Fruit fly (Drosophila melanogaster): Measurements from ENCODE around the gene D12.

Gene D12

dm6 chr2L:8464107-8464582 is 27.0 kb upstream of the D12 start, which contains the start of gene prg:
prg (plus strand) TSS chr2L:8464488.
- TF ChIP-seq EcR (GFP tag; optimal IDR thresholded peaks at IDR 0.05) (no peak), usp (GFP tag; optimal IDR thresholded peaks at IDR 0.05) (no peak), psq (optimal IDR thresholded peaks at IDR 0.05) (no peak), pan (optimal IDR thresholded peaks at IDR 0.05) (no peak), CG8478 (optimal IDR thresholded peaks at IDR 0.05) (no peak), Dll (optimal IDR thresholded peaks at IDR 0.05) (no peak)

- no peak for TF ChIP-seq CG8478 (optimal IDR thresholded peaks at IDR 0.05)
- no peak for TF ChIP-seq EcR (GFP tag; optimal IDR thresholded peaks at IDR 0.05)
- TF ChIP-seq psq (optimal IDR thresholded peaks at IDR 0.05) = no peak
- TF ChIP-seq Dll (optimal IDR thresholded peaks at IDR 0.05) = no peak
- no peak for TF ChIP-seq usp (GFP tag; optimal IDR thresholded peaks at IDR 0.05)
These were observed 26.3 kb upstream of the D12 start, which contains the start of gene Agpat2 for dm6 chr2L:8463144-8464106. Agpat2 (minus strand) TSS chr2L:8463994.

- no peak for TF ChIP-seq EcR (GFP tag; optimal IDR thresholded peaks at IDR 0.05)
- TF ChIP-seq pan (optimal IDR thresholded peaks at IDR 0.05) = no peak
- no peak for TF ChIP-seq Dll (optimal IDR thresholded peaks at IDR 0.05)
- TF ChIP-seq CG8478 (optimal IDR thresholded peaks at IDR 0.05) = no peak
- TF ChIP-seq usp (GFP tag; optimal IDR thresholded peaks at IDR 0.05) = no peak
- TF ChIP-seq psq (optimal IDR thresholded peaks at IDR 0.05) = no peak
These were observed 24.8 kb upstream of the D12 start for dm6 chr2L:8461782-8462453.

- TF ChIP-seq CG8478 (optimal IDR thresholded peaks at IDR 0.05) (no peak), psq (optimal IDR thresholded peaks at IDR 0.05) (no peak), Dll (optimal IDR thresholded peaks at IDR 0.05) (no peak), EcR (GFP tag; optimal IDR thresholded peaks at IDR 0.05) (no peak), usp (GFP tag; optimal IDR thresholded peaks at IDR 0.05) (no peak), pan (optimal IDR thresholded peaks at IDR 0.05) (no peak)
These were observed 14.3 kb upstream of the D12 start for dm6 chr2L:8451497-8451896.

dm6 chr2L:8449358-8449757 is 12.2 kb upstream of the D12 start, which contains the start of gene Aasdh:
Aasdh (minus strand) TSS chr2L:8449576.
- TF ChIP-seq usp (GFP tag; optimal IDR thresholded peaks at IDR 0.05) = no peak
- TF ChIP-seq Dll (optimal IDR thresholded peaks at IDR 0.05) = no peak
- no peak for TF ChIP-seq pan (optimal IDR thresholded peaks at IDR 0.05)
- no peak for TF ChIP-seq psq (optimal IDR thresholded peaks at IDR 0.05)
- no peak for TF ChIP-seq CG8478 (optimal IDR thresholded peaks at IDR 0.05)
- no peak for TF ChIP-seq EcR (GFP tag; optimal IDR thresholded peaks at IDR 0.05)

dm6 chr2L:8442147-8442546 is 5.0 kb upstream of the D12 start, which contains the start of gene CG31897:
CG31897 (plus strand) TSS chr2L:8442447.
- TF ChIP-seq EcR (GFP tag; optimal IDR thresholded peaks at IDR 0.05) (no peak), usp (GFP tag; optimal IDR thresholded peaks at IDR 0.05) (no peak), CG8478 (optimal IDR thresholded peaks at IDR 0.05) (no peak), Dll (optimal IDR thresholded peaks at IDR 0.05) (no peak), psq (optimal IDR thresholded peaks at IDR 0.05) (no peak), pan (optimal IDR thresholded peaks at IDR 0.05) (no peak)

- TF ChIP-seq usp (GFP tag; optimal IDR thresholded peaks at IDR 0.05) (no peak), pan (optimal IDR thresholded peaks at IDR 0.05) (no peak), CG8478 (optimal IDR thresholded peaks at IDR 0.05) (no peak), psq (optimal IDR thresholded peaks at IDR 0.05) (no peak)
These were observed 887 bp upstream of the D12 start, which contains the start of gene mus201 for dm6 chr2L:8438052-8438451. mus201 (plus strand) TSS chr2L:8438169.

dm6 chr2L:8433512-8433911 is 3.7 kb downstream of the D12 start, which contains the start of gene grk:
grk (minus strand) TSS chr2L:8433598.
- TF ChIP-seq pan (optimal IDR thresholded peaks at IDR 0.05) (no peak), psq (optimal IDR thresholded peaks at IDR 0.05) (no peak), CG8478 (optimal IDR thresholded peaks at IDR 0.05) (no peak), Dll (optimal IDR thresholded peaks at IDR 0.05) (no peak), usp (GFP tag; optimal IDR thresholded peaks at IDR 0.05) (no peak), EcR (GFP tag; optimal IDR thresholded peaks at IDR 0.05) (no peak)

- TF ChIP-seq psq (optimal IDR thresholded peaks at IDR 0.05) = no peak
- TF ChIP-seq EcR (GFP tag; optimal IDR thresholded peaks at IDR 0.05) = no peak
- TF ChIP-seq pan (optimal IDR thresholded peaks at IDR 0.05) = no peak
- TF ChIP-seq usp (GFP tag; optimal IDR thresholded peaks at IDR 0.05) = no peak
- no peak for TF ChIP-seq CG8478 (optimal IDR thresholded peaks at IDR 0.05)
- no peak for TF ChIP-seq Dll (optimal IDR thresholded peaks at IDR 0.05)
These were observed 5.0 kb downstream of the D12 start for dm6 chr2L:8432130-8432529.

- TF ChIP-seq psq (optimal IDR thresholded peaks at IDR 0.05) (no peak), pan (optimal IDR thresholded peaks at IDR 0.05) (no peak), usp (GFP tag; optimal IDR thresholded peaks at IDR 0.05) (no peak), Dll (optimal IDR thresholded peaks at IDR 0.05) (no peak), EcR (GFP tag; optimal IDR thresholded peaks at IDR 0.05) (no peak), CG8478 (optimal IDR thresholded peaks at IDR 0.05) (no peak)
These were observed 10.4 kb downstream of the D12 start for dm6 chr2L:8426801-8427200.

dm6 chr2L:8425962-8426759 is 11.0 kb downstream of the D12 start:
- TF ChIP-seq usp (GFP tag; optimal IDR thresholded peaks at IDR 0.05) (no peak), EcR (GFP tag; optimal IDR thresholded peaks at IDR 0.05) (no peak), CG8478 (optimal IDR thresholded peaks at IDR 0.05) (no peak), pan (optimal IDR thresholded peaks at IDR 0.05) (no peak), Dll (optimal IDR thresholded peaks at IDR 0.05) (no peak), psq (optimal IDR thresholded peaks at IDR 0.05) (no peak)
